Worm (Caenorhabditis elegans) whole organism, mixed stage, embryonic: ENCODE data around the gene C11H1.5.

Experiments used
- blmp-1 ChIP-seq: fragments of 150-350 bp; optimal IDR thresholded peaks from 2 replicates; lab custom pipeline; 2014; ENCODE audit warnings: missing biosample characterization, missing genetic modification characterization
- ces-1 ChIP-seq: fragments of 150-350 bp; optimal IDR thresholded peaks from 2 replicates; lab custom pipeline; 2014; ENCODE audit warnings: missing biosample characterization, missing genetic modification reagents, missing genetic modification characterization
- hlh-1 ChIP-seq: fragments of 150-350 bp; optimal IDR thresholded peaks from 2 replicates; lab custom pipeline; 2014; ENCODE audit warnings: missing biosample characterization, missing genetic modification reagents, missing genetic modification characterization
- mab-5 ChIP-seq: fragments of 150-350 bp; optimal IDR thresholded peaks from 2 replicates; lab custom pipeline; 2014; ENCODE audit warnings: missing biosample characterization, missing genetic modification characterization
- snpc-4 ChIP-seq: fragments of 150-350 bp; optimal IDR thresholded peaks from 2 replicates; lab custom pipeline; 2014; ENCODE audit warnings: missing biosample characterization, missing genetic modification characterization
- ztf-11 ChIP-seq: fragments of 150-350 bp; optimal IDR thresholded peaks from 2 replicates; lab custom pipeline; 2014; ENCODE audit warnings: missing biosample characterization, missing genetic modification characterization

DNA sequence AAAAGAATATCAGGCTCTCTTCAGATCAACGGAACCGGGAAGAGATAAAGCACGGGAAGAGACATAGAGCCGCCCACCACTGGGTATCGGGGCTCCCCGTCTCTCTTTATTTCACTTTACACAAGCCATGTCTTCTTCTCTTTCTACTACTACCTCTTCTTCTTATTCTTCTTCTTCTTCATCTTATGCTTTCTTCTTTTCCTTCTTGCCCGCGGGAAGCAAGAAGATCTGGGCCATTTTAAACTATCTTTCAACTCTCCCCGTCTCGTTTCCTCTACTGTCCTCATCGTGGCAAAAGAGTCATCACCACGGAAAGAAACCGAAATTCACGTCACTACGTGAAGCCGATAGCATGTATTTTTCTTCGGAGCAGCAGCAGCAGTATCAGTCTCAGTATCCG lies 10.3 kb downstream of the C11H1.5 start:
- no peak for TF ChIP-seq ztf-11 (tag; lab: Kevin White, UChicago)
- no peak for TF ChIP-seq mab-5 (tag; lab: Kevin White, UChicago)
- no peak for TF ChIP-seq snpc-4
- peak; percentile 18 for TF ChIP-seq hlh-1 (tag; lab: Kevin White, UChicago)
- no peak for TF ChIP-seq ces-1
- TF ChIP-seq blmp-1 (tag; lab: Kevin White, UChicago) = no peak
